Worm (Caenorhabditis elegans): Measurements from ENCODE around the gene T05A1.5.

The T05A1.5 gene

DNA sequence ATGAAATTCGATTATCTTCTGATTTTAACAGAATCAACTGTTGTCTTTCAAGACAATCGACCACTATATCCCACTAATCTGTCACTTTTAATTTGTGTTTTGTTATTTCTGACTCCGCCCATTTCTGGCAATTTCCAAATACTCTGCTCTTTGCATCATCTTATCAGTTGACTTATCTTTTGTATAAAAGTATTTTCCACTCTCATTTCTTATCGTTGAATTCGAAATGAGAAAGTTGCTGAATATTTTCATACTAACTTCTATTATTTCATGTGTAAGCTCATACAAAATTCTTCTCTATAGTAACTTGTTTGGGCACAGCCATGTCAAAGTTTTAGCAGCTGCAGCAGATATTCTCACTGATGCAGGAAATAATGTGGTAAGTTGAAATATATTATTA is 46.0 kb upstream of the T05A1.5 start, which contains the start of gene ugt-21:
Gene ugt-21, plus strand, starts transcription at position 212 of the 400 bp plus-strand sequence.
- TF ChIP-seq ekl-4 (GFP tag; IDR thresholded peaks at IDR 0.05) (no peak), ceh-79 (tag; optimal IDR thresholded peaks at IDR 0.05) (no peak), attf-5 (GFP tag; optimal IDR thresholded peaks at IDR 0.05) (no peak), nhr-179 (tag; optimal IDR thresholded peaks at IDR 0.05) (no peak), snpc-3.4 (tag; optimal IDR thresholded peaks at IDR 0.05) (no peak), unc-130 (GFP tag; optimal IDR thresholded peaks at IDR 0.05) (no peak), ZK185.1 (tag; optimal IDR thresholded peaks at IDR 0.05; ENCODE audit: poor library complexity, severe bottlenecking) (no peak), let-607 (tag; optimal IDR thresholded peaks at IDR 0.05) (no peak), nfya-2 (GFP tag; IDR thresholded peaks at IDR 0.05) (no peak), ceh-91 (GFP tag; IDR thresholded peaks at IDR 0.05) (no peak), pha-4 (tag; optimal IDR thresholded peaks at IDR 0.05) (no peak), zim-3 (tag; optimal IDR thresholded peaks at IDR 0.05) (no peak), snpc-1.3 (tag; optimal IDR thresholded peaks at IDR 0.05; ENCODE audit: insufficient read depth) (no peak), K11D2.4 (GFP tag; IDR thresholded peaks at IDR 0.05) (no peak), F57A8.1 (GFP tag; optimal IDR thresholded peaks at IDR 0.05) (no peak), Y56A3A.18 (GFP tag; IDR thresholded peaks at IDR 0.05) (no peak), atf-7 (tag; optimal IDR thresholded peaks at IDR 0.05) (no peak)

DNA sequence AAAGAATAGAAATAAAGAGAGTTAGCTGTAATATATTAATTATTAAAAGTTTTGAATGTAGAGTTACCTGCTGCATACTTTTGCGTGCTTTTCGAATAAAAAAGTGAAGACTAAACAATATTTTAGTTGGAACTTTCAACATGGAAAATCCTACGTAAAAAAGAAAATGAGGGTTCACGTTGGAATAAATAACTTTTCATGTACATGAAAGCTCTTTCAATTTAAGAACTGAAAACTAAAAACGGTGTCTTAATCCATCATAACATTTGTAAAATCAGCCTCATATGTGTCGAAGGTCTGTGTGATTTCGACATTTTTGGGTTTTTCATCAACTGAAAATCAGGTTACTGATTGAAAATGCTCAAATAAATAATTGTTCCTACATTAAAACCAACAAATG is 39.8 kb upstream of the T05A1.5 start, which contains the start of gene ttr-9:
Gene ttr-9, minus strand, starts transcription at position 101 of the 400 bp plus-strand sequence.
- TF ChIP-seq hrde-1 (tag; optimal IDR thresholded peaks at IDR 0.05; ENCODE audit: borderline replicate concordance) = no peak
- no peak for TF ChIP-seq somi-1 (GFP tag; optimal IDR thresholded peaks at IDR 0.05)
- TF ChIP-seq madf-6 (GFP tag; IDR thresholded peaks at IDR 0.05) = no peak
- no peak for TF ChIP-seq tbx-9 (tag; optimal IDR thresholded peaks at IDR 0.05; ENCODE audit: borderline replicate concordance)
- no peak for TF ChIP-seq attf-5 (GFP tag; optimal IDR thresholded peaks at IDR 0.05)
- TF ChIP-seq die-1 (tag; optimal IDR thresholded peaks at IDR 0.05) = no peak
- no peak for TF ChIP-seq hlh-26 (GFP tag; conservative IDR thresholded peaks at IDR 0.05)
- TF ChIP-seq hsf-1 (GFP tag; IDR thresholded peaks at IDR 0.05) = no peak
- TF ChIP-seq ceh-79 (tag; optimal IDR thresholded peaks at IDR 0.05) = no peak
- TF ChIP-seq cebp-2 (GFP tag; IDR thresholded peaks at IDR 0.05) = no peak
- no peak for TF ChIP-seq lin-35 (GFP tag; optimal IDR thresholded peaks at IDR 0.05)
- TF ChIP-seq ekl-4 (GFP tag; IDR thresholded peaks at IDR 0.05) = no peak
- no peak for TF ChIP-seq zfh-2 (GFP tag; conservative IDR thresholded peaks at IDR 0.05)
- TF ChIP-seq nhr-27 (tag; optimal IDR thresholded peaks at IDR 0.05) = no peak
- TF ChIP-seq ets-4 (GFP tag; optimal IDR thresholded peaks at IDR 0.05) = no peak
- TF ChIP-seq attf-6 (GFP tag; IDR thresholded peaks at IDR 0.05) = no peak
- no peak for TF ChIP-seq madf-10 (tag; optimal IDR thresholded peaks at IDR 0.05)
- no peak for TF ChIP-seq let-607 (tag; optimal IDR thresholded peaks at IDR 0.05)
- no peak for TF ChIP-seq fkh-3 (tag; optimal IDR thresholded peaks at IDR 0.05)

DNA sequence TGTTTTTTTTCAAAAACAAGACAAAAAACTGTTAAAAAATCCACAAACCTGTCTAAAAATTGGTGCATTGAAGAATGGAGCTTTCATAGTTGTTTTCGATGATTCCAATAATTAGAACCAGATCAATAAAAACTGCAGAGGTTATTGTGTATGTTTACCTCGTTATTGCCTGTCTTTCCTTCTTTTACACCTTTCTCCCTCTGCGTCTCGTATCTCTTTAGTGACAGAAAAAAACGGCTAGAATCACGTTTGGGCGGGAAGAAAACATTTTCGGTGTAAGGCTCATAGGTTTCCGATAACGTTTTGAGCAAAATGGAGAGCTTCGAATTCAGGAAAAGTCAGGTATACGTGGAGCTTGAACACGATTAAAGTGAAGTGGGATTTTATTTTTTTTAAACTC is 37.5 kb upstream of the T05A1.5 start, which contains the start of gene ethe-1:
Gene ethe-1, minus strand, starts transcription at position 150 of the 400 bp plus-strand sequence.
- TF ChIP-seq let-526 (GFP tag; IDR thresholded peaks at IDR 0.05) (no peak), hsf-1 (GFP tag; IDR thresholded peaks at IDR 0.05) (no peak), lir-1 (GFP tag; conservative IDR thresholded peaks at IDR 0.05) (no peak), Y56A3A.18 (GFP tag; IDR thresholded peaks at IDR 0.05) (no peak), snpc-4 (GFP tag; optimal IDR thresholded peaks at IDR 0.05) (no peak), snpc-4 (tag; optimal IDR thresholded peaks at IDR 0.05) (peak; percentile 9 to 47 (median 38)), nhr-80 (tag; optimal IDR thresholded peaks at IDR 0.05) (peak; percentile 18), D2030.7 (GFP tag; IDR thresholded peaks at IDR 0.05) (no peak), him-1 (tag; optimal IDR thresholded peaks at IDR 0.05) (no peak), F22D6.2 (tag; optimal IDR thresholded peaks at IDR 0.05) (no peak)
